Fruit fly (Drosophila melanogaster): ENCODE results near the gene CG14042.

The CG14042 gene

DNA sequence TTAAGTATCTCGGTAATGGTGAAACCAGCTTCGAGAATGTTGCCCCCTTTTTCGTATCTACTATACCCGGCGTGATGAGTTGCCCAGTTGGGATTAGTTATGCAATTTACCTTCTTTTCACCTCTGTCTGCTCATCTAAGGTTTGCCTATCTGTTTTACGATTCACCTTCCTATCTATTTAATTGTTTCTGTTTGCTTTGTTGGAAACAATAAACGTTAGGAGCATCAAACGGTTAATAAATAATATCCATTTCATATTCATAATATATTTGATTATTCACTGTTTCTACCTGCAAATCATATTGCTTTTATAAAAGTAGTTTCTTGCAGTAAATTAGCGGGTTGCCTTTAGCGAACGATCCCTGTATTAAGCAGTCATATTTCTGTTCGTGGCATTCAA, 30.3 kb upstream of the CG14042 start (continued):
- TF ChIP-seq CG4617 (GFP tag; optimal IDR thresholded peaks at IDR 0.05; ENCODE audit: borderline replicate concordance) (no peak), CG10147 (GFP tag; optimal IDR thresholded peaks at IDR 0.05) (no peak), sens (GFP tag) (peak; percentile 17), amos (GFP tag; IDR thresholded peaks at IDR 0.05; ENCODE audit: partially characterized antibody) (no peak), Meics (GFP tag; optimal IDR thresholded peaks at IDR 0.05) (peak; percentile 7), wek (GFP tag; optimal IDR thresholded peaks at IDR 0.05) (no peak), CG14050 (GFP tag; IDR thresholded peaks at IDR 0.05) (no peak), Mrtf (GFP tag; IDR thresholded peaks at IDR 0.05) (no peak), Optix (GFP tag; IDR thresholded peaks at IDR 0.05) (no peak), lilli (GFP tag; optimal IDR thresholded peaks at IDR 0.05) (no peak), HLH54F (GFP tag; optimal IDR thresholded peaks at IDR 0.05) (no peak), Dp (GFP tag; optimal IDR thresholded peaks at IDR 0.05) (no peak), stc (GFP tag; IDR thresholded peaks at IDR 0.05) (no peak), aop (GFP tag; IDR thresholded peaks at IDR 0.05) (no peak), br (optimal IDR thresholded peaks at IDR 0.05) (no peak), Ravus (GFP tag; IDR thresholded peaks at IDR 0.05) (no peak), CG2120 (GFP tag; optimal IDR thresholded peaks at IDR 0.05) (peak; percentile 24), lov (optimal IDR thresholded peaks at IDR 0.05) (no peak), lov (GFP tag; IDR thresholded peaks at IDR 0.05) (no peak), az2 (GFP tag; optimal IDR thresholded peaks at IDR 0.05) (no peak), CG30403 (GFP tag; optimal IDR thresholded peaks at IDR 0.05) (no peak), CG4328 (GFP tag; optimal IDR thresholded peaks at IDR 0.05) (no peak), CG9932 (GFP tag; IDR thresholded peaks at IDR 0.05) (peak; percentile 20; the same call in 1 of the 2 replicates), CG34224 (GFP tag; IDR thresholded peaks at IDR 0.05; ENCODE audit: partially characterized antibody) (no peak), CG11695 (GFP tag; IDR thresholded peaks at IDR 0.05) (0 out of 3 replicates have a peak, but pooled peaks have one; percentile 18), dmrt99B (tag; optimal IDR thresholded peaks at IDR 0.05) (no peak), Rfx (GFP tag; IDR thresholded peaks at IDR 0.05) (peak; percentile 8; the same call in 1 of the 2 replicates), Pdp1 (GFP tag; optimal IDR thresholded peaks at IDR 0.05) (peak in 1 of 2 experiments; percentile 43), HmgD (GFP tag; optimal IDR thresholded peaks at IDR 0.05) (no peak), CG3281 (GFP tag; optimal IDR thresholded peaks at IDR 0.05) (peak; percentile 20), CG6254 (GFP tag; optimal IDR thresholded peaks at IDR 0.05) (no peak), Scr (GFP tag; IDR thresholded peaks at IDR 0.05; ENCODE audit: partially characterized antibody) (no peak), seq (GFP tag; IDR thresholded peaks at IDR 0.05) (no peak), CG18262 (tag; optimal IDR thresholded peaks at IDR 0.05) (no peak), CG4404 (GFP tag; IDR thresholded peaks at IDR 0.05) (no peak), slbo (GFP tag; IDR thresholded peaks at IDR 0.05) (peak; percentile 40; the same call in 1 of the 2 replicates), Drgx (GFP tag; IDR thresholded peaks at IDR 0.05) (0 out of 2 replicates have a peak, but pooled peaks have one; percentile 9), CG10565 (GFP tag; optimal IDR thresholded peaks at IDR 0.05) (no peak), CG2199 (GFP tag; IDR thresholded peaks at IDR 0.05) (no peak), ind (GFP tag; optimal IDR thresholded peaks at IDR 0.05) (no peak), stwl (tag; optimal IDR thresholded peaks at IDR 0.05) (no peak), Gug (GFP tag; IDR thresholded peaks at IDR 0.05) (no peak), CG9727 (GFP tag; optimal IDR thresholded peaks at IDR 0.05) (no peak), CG6175 (GFP tag; IDR thresholded peaks at IDR 0.05) (no peak), CG13775 (GFP tag; optimal IDR thresholded peaks at IDR 0.05) (no peak), CG11696 (GFP tag; IDR thresholded peaks at IDR 0.05) (no peak), NK7.1 (GFP tag; optimal IDR thresholded peaks at IDR 0.05) (no peak), CG3163 (GFP tag; optimal IDR thresholded peaks at IDR 0.05) (no peak), CG11456 (GFP tag; IDR thresholded peaks at IDR 0.05) (no peak)
